Worm (Caenorhabditis elegans): ENCODE measurements around the gene ttr-18.

ttr-18 gene

DNA sequence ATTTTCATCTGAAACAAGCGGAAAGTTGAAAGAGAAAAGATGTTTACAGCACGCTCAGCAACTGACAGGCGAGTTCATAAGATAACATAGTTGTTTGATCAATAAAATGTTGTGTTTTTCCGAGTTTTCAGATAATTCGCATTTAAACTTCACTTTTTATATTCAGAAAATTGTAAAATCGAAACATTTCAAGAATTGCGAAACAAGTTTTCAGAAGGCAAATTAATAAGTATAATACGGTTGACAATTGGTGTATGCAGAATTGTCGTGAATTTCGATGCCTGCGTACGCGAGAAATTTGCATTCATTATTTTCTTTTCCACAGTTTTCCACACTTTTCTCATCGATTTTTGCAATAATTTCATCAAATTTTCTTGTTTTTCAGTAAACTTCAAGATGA lies 8.8 kb upstream of the ttr-18 start, which contains the start of the genes ooc-3 and B0334.4 (continued):
- TF ChIP-seq fkh-4 (tag; optimal IDR thresholded peaks at IDR 0.05; ENCODE audit: borderline replicate concordance) (no peak), egl-27 (tag; optimal IDR thresholded peaks at IDR 0.05) (no peak), nhr-85 (tag) (no peak)

DNA sequence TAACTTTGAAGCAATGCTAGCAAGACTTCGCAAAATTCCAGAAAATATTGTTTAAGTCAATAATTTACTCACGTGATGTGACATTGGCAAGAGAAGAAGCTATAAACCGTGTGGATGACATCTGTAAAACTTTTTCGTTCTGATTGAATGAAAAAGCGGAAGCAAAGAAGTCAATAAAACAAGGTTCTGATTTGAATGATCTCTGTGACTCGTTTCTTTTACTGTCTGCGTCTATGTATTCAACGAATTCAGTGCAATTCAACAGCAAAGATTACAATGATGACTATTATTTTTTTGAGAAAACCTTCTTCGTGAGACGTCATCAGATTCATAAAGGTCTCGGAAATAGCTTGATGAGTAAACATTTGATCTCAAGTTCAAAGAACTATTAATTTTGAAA lies 6.3 kb upstream of the ttr-18 start, which contains the start of gene hacl-1:
TSS of gene hacl-1 (minus strand) at position 121 of the 400 bp plus-strand sequence.
- TF ChIP-seq ztf-4 (tag; optimal IDR thresholded peaks at IDR 0.05): no peak
- peak; percentile 28 for TF ChIP-seq mep-1 (tag; optimal IDR thresholded peaks at IDR 0.05)
- TF ChIP-seq nhr-85 (tag): peak; percentile 87
- peak; percentile 11 for TF ChIP-seq xbp-1 (tag; optimal IDR thresholded peaks at IDR 0.05)
- TF ChIP-seq sup-37 (GFP tag; optimal IDR thresholded peaks at IDR 0.05): no peak
- TF ChIP-seq fkh-8 (tag; optimal IDR thresholded peaks at IDR 0.05): peak; percentile 76
- TF ChIP-seq elt-2 (tag; optimal IDR thresholded peaks at IDR 0.05): no peak
- TF ChIP-seq lin-14 (GFP tag; optimal IDR thresholded peaks at IDR 0.05): peak; percentile 35
- peak; percentile 14 for TF ChIP-seq nhr-90 (tag; optimal IDR thresholded peaks at IDR 0.05; ENCODE audit: poor library complexity)
- TF ChIP-seq blmp-1 (tag; optimal IDR thresholded peaks at IDR 0.05): peak; percentile 44
- TF ChIP-seq nhr-19 (GFP tag; conservative IDR thresholded peaks at IDR 0.05): peak; percentile 49
- peak in 1 of 2 experiments; percentile 36 for TF ChIP-seq lin-35 (GFP tag; optimal IDR thresholded peaks at IDR 0.05)
- no peak for TF ChIP-seq swsn-7 (tag; optimal IDR thresholded peaks at IDR 0.05)
- TF ChIP-seq elt-3 (tag; optimal IDR thresholded peaks at IDR 0.05): peak in 1 of 6 experiments; percentile 21
- peak; percentile 29 to 40 for TF ChIP-seq lsy-2 (tag; optimal IDR thresholded peaks at IDR 0.05)
- TF ChIP-seq lir-3 (tag; optimal IDR thresholded peaks at IDR 0.05; ENCODE audit: poor library complexity): no peak
- TF ChIP-seq nhr-20 (tag; optimal IDR thresholded peaks at IDR 0.05): peak; percentile 64
- peak; percentile 31 for TF ChIP-seq skn-1 (tag; optimal IDR thresholded peaks at IDR 0.05)
- TF ChIP-seq snu-23 (GFP tag; optimal IDR thresholded peaks at IDR 0.05): peak; percentile 30
- no peak for TF ChIP-seq lin-13 (GFP tag; optimal IDR thresholded peaks at IDR 0.05)
- peak in 1 of 3 experiments; percentile 9 for TF ChIP-seq dpl-1 (GFP tag; optimal IDR thresholded peaks at IDR 0.05)
- peak; percentile 34 for TF ChIP-seq nhr-47 (tag; optimal IDR thresholded peaks at IDR 0.05)
- TF ChIP-seq nhr-71 (tag; optimal IDR thresholded peaks at IDR 0.05): peak; percentile 74
- TF ChIP-seq efl-1 (optimal IDR thresholded peaks at IDR 0.05): no peak
- TF ChIP-seq efl-1 (GFP tag; optimal IDR thresholded peaks at IDR 0.05 in 1 of 2): peak in 1 of 2 experiments; percentile 91

DNA sequence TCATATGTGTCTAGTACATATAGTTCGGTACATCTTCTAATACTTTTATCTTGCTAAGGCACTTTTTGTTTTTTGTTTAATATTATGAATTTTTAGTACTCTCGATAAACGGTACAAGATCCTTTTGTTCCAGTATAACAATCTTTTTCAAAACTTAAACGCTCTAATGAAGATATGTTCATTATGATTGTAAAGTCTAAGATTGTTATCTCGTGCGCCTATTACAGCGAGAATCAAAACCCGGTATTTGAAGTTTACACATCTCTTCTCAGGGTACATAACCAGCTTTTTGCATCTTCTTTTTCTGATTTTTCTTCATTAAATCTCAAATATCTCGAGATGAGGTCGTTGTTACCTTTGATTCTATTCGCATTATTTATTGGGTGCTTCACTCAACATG lies 1.5 kb upstream of the ttr-18 start, which contains the start of gene B0334.13:
TSS of gene B0334.13 (plus strand) at position 301 of the 400 bp plus-strand sequence.
- TF ChIP-seq dpl-1 (GFP tag; optimal IDR thresholded peaks at IDR 0.05): no peak
- TF ChIP-seq nhr-47 (tag; optimal IDR thresholded peaks at IDR 0.05): no peak
- no peak for TF ChIP-seq fos-1 (tag; optimal IDR thresholded peaks at IDR 0.05)
- TF ChIP-seq unc-86 (tag; optimal IDR thresholded peaks at IDR 0.05): no peak
- no peak for TF ChIP-seq tlp-1 (tag; optimal IDR thresholded peaks at IDR 0.05)
- no peak for TF ChIP-seq aha-1 (tag; optimal IDR thresholded peaks at IDR 0.05)
- no peak for TF ChIP-seq unc-130 (tag; optimal IDR thresholded peaks at IDR 0.05)
- no peak for TF ChIP-seq ceh-90 (tag; optimal IDR thresholded peaks at IDR 0.05)
- TF ChIP-seq unc-98 (GFP tag; IDR thresholded peaks at IDR 0.05): no peak
- no peak for TF ChIP-seq Y116A8C.19 (tag; optimal IDR thresholded peaks at IDR 0.05; ENCODE audit: borderline replicate concordance)
- TF ChIP-seq efl-3 (GFP tag; optimal IDR thresholded peaks at IDR 0.05): no peak
- TF ChIP-seq sox-4 (tag; optimal IDR thresholded peaks at IDR 0.05): no peak
- no peak for TF ChIP-seq hlh-4 (tag; optimal IDR thresholded peaks at IDR 0.05)
- no peak for TF ChIP-seq mdl-1 (tag; optimal IDR thresholded peaks at IDR 0.05)
- no peak for TF ChIP-seq ceh-88 (GFP tag; IDR thresholded peaks at IDR 0.05)

Data from whole organism, L1 larva.